Worm (Caenorhabditis elegans) whole organism, midembryonic: ENCODE results near the gene klp-20.

ENCODE experiments used
- T22C8.4 ChIP-seq: fragments of 200-800 bp; sonication (Bioruptor generic); IDR thresholded peaks from 2 replicates; pipeline ENCODE4 v1.3.6; 2022; ENCODE audit warnings: missing genetic modification characterization, missing compliant biosample characterization
- cog-1 ChIP-seq: sonication (generic microtip); optimal IDR thresholded peaks from 2 replicates; lab custom pipeline; 2016; ENCODE audit warnings: missing genetic modification characterization, missing compliant biosample characterization
- flt-1 ChIP-seq: fragments of 200-800 bp; sonication (Bioruptor generic); IDR thresholded peaks from 2 replicates; pipeline ENCODE4 v1.3.6; 2022; ENCODE audit warnings: missing genetic modification characterization, missing compliant biosample characterization
- klf-2 ChIP-seq: fragments of 200-800 bp; sonication (Bioruptor generic); conservative IDR thresholded peaks from 2 replicates; pipeline ENCODE4 v1.3.6; 2022; ENCODE audit warnings: missing genetic modification reagents, missing genetic modification characterization, missing compliant biosample characterization
- med-1 ChIP-seq: sonication (generic microtip); optimal IDR thresholded peaks from 2 replicates; lab custom pipeline; 2017; ENCODE audit warnings: missing genetic modification characterization, mild to moderate bottlenecking, missing compliant biosample characterization, antibody characterized with exemption, missing genetic modification reagents; ENCODE audit not compliant: insufficient read depth
- ref-1 ChIP-seq: fragments of 200-800 bp; sonication (Bioruptor generic); conservative IDR thresholded peaks from 2 replicates; pipeline ENCODE4 v1.3.6; 2022; ENCODE audit warnings: missing genetic modification reagents, missing genetic modification characterization, missing compliant biosample characterization
- tab-1 ChIP-seq: fragments of 200-800 bp; sonication (Bioruptor generic); IDR thresholded peaks from 2 replicates; pipeline ENCODE4 v1.3.6; 2022; ENCODE audit warnings: missing genetic modification characterization, missing compliant biosample characterization
- ztf-23 ChIP-seq: fragments of 200-800 bp; sonication (Bioruptor generic); IDR thresholded peaks from 2 replicates; pipeline ENCODE4 v1.3.6; 2022; ENCODE audit warnings: missing genetic modification reagents, missing genetic modification characterization, missing compliant biosample characterization
- ztf-29 ChIP-seq: fragments of 200-800 bp; sonication (Bioruptor generic); IDR thresholded peaks from 2 replicates; pipeline ENCODE4 v1.3.6; 2022; ENCODE audit warnings: missing genetic modification reagents, missing genetic modification characterization, missing compliant biosample characterization

Gene klp-20

DNA sequence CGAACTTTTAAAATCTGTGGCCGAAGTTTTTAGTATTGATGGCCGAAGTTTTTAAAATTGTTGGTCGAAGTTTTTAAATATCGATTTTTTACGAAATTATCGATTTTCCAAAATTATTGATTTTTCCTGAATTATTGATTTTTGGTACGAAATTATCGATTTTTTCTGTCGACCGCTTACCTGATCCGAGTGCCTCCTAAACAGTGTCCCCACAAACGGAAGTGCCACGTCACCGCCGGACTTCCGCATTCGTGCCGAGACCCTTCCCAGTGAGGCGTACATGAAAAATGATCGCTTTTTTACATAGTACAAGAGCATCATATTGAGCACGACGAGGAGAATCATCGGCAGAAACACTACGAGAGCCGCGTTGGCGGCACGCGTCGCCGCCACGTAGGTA lies 5.8 kb upstream of the klp-20 start:
- TF ChIP-seq T22C8.4 (peak; percentile 95), ztf-29 (GFP tag; lab: Robert Waterston, UW) (no peak)

- TF ChIP-seq flt-1 = no peak
- no peak for TF ChIP-seq ztf-23 (GFP tag; lab: Robert Waterston, UW)
- TF ChIP-seq cog-1 = no peak
- TF ChIP-seq klf-2 (GFP tag; lab: Robert Waterston, UW) = no peak
- TF ChIP-seq ref-1 (GFP tag; lab: Robert Waterston, UW) = no peak
- no peak for TF ChIP-seq ztf-29 (GFP tag; lab: Robert Waterston, UW)
- TF ChIP-seq med-1 = no peak
- TF ChIP-seq tab-1 (GFP tag; lab: Robert Waterston, UW) = no peak
- no peak for TF ChIP-seq T22C8.4
These were observed 2.8 kb upstream of the klp-20 start, which contains the start of gene W10C4.1 for ce11 chrIII:207023-207422. TSS of gene W10C4.1 (minus strand) at chrIII:207123.

DNA sequence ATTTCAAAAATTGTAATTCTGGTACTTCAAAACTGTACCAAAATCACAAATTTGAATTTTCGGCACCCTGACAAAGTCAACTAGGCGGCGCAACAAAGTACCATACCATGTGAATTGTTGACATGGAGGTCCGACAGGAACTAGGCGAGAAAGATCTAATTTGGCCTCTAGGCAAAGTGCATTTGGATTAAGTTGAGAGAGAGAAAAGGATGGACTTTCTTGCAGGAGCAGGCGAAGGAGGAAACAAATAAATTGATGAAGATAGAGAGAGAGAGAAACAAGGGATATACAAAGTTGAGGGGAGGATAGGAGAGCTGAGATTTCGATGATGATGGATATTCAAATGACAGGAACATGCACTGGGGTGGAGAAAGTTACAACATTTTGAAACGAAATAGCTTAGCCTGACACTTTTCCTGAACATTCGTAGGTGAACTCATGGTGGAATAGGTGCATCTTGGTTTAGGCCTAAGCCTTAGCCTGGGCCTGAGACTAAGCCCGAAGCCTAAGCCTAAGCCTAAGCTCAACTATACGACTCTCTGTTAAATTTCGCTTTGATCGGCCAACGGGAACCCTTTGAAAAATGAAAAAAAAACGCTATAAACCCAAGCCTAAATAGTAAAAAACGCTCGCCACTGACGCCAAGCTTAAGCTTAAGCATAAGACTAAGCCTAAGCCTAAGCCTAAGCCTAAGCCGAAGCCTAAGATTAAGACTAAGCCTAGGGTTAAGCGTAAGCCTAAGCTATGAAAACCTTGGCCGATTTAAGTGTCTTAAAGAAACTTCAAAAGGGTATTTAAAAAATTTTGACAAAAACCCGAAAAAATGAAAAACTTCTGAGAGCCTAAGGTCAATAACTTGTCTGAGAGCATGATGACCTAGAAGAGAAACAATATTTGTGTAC lies 748 bp upstream of the klp-20 start:
- TF ChIP-seq med-1 (no peak), T22C8.4 (no peak), klf-2 (GFP tag; lab: Robert Waterston, UW) (no peak), ztf-23 (GFP tag; lab: Robert Waterston, UW) (no peak), cog-1 (no peak), flt-1 (no peak), tab-1 (GFP tag; lab: Robert Waterston, UW) (no peak), ref-1 (GFP tag; lab: Robert Waterston, UW) (no peak), ztf-29 (GFP tag; lab: Robert Waterston, UW) (no peak)

DNA sequence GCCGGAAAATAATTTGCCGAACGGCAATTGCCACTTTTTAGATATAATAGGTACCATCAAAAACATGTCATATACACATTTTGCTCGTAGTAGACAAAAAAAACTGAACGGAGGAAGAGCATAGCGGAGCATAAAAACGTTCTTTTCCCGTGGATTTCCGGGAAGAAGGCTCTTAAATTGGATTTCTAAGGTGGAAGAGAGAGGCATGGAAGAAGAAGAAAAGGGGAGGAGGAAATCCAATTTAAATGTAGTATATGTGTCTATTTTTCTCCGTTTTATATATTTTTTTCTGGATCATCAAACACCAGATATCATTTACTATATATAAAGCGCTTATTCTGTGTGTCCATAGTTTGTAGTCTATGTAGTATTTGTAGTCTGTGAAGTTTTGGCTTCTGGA lies 1.6 kb downstream of the klp-20 start:
- TF ChIP-seq ztf-23 (GFP tag; lab: Robert Waterston, UW) (no peak), cog-1 (no peak), ref-1 (GFP tag; lab: Robert Waterston, UW) (no peak), tab-1 (GFP tag; lab: Robert Waterston, UW) (no peak), ztf-29 (GFP tag; lab: Robert Waterston, UW) (no peak), T22C8.4 (no peak), med-1 (no peak), flt-1 (no peak)

ce11 chrIII:220368-220767 lies 10.6 kb downstream of the klp-20 start:
- TF ChIP-seq flt-1 (no peak), klf-2 (GFP tag; lab: Robert Waterston, UW) (no peak), ztf-29 (GFP tag; lab: Robert Waterston, UW) (no peak), T22C8.4 (no peak), cog-1 (no peak), ztf-23 (GFP tag; lab: Robert Waterston, UW) (no peak), med-1 (no peak)

ce11 chrIII:222508-222907 lies 12.7 kb downstream of the klp-20 start:
- TF ChIP-seq tab-1 (GFP tag; lab: Robert Waterston, UW) (no peak), ref-1 (GFP tag; lab: Robert Waterston, UW) (no peak), flt-1 (no peak), med-1 (no peak), klf-2 (GFP tag; lab: Robert Waterston, UW) (no peak), cog-1 (no peak), T22C8.4 (no peak)

DNA sequence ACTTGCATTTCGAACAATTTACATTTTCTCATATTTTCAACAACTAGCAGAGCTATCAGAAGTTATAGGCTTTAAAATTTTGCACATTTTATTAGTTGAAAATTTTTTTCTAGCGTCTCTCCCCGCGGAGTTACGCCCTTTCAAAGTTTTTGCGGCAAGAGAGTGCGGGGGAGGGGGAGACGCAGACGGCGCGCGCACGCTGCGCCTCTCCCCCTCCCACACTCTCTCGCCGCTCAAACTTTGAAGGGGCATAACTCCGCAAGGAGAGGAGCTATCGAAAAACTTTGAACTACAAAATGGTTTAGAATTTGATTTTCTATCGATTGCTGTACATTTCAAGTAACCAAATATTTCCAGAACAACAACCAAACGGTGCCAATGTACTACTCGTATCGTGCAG lies 17.2 kb downstream of the klp-20 start:
- TF ChIP-seq cog-1 = no peak
- TF ChIP-seq ztf-23 (GFP tag; lab: Robert Waterston, UW) = no peak
- 0 out of 2 replicates have a peak, but pooled peaks have one; percentile 38 for TF ChIP-seq flt-1

- no peak for TF ChIP-seq flt-1
- no peak for TF ChIP-seq klf-2 (GFP tag; lab: Robert Waterston, UW)
- TF ChIP-seq tab-1 (GFP tag; lab: Robert Waterston, UW) = no peak
- no peak for TF ChIP-seq med-1
- TF ChIP-seq ref-1 (GFP tag; lab: Robert Waterston, UW) = no peak
- TF ChIP-seq ztf-29 (GFP tag; lab: Robert Waterston, UW) = no peak
- no peak for TF ChIP-seq ztf-23 (GFP tag; lab: Robert Waterston, UW)
- no peak for TF ChIP-seq cog-1
- TF ChIP-seq T22C8.4 = no peak
These were observed 20.3 kb downstream of the klp-20 start, which contains the start of gene hpo-38 for ce11 chrIII:230129-230528. TSS of gene hpo-38 (plus strand) at chrIII:230429.

DNA sequence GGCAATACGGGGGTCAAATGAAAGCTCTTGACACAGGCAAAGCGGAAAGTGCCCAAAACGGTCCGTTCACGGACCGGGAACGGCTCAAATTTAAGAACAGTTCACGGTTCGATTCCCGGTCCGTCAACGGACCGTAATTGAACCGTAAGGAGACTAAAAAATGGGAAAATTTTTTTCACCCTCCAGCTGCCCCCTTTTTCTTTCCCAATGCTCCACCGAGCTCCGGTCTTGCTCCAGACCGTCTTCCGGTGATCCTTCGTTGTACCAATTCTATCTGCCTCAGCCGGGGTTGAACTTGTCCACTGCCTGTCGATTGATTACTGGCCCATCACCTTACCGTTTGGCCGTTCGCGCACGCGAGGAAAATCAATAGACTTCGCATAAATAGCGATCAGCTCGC lies 23.1 kb downstream of the klp-20 start:
- TF ChIP-seq flt-1 = peak; percentile 27; the same call in 1 of the 2 replicates
- TF ChIP-seq tab-1 (GFP tag; lab: Robert Waterston, UW) = 0 out of 2 replicates have a peak, but pooled peaks have one; percentile 15

DNA sequence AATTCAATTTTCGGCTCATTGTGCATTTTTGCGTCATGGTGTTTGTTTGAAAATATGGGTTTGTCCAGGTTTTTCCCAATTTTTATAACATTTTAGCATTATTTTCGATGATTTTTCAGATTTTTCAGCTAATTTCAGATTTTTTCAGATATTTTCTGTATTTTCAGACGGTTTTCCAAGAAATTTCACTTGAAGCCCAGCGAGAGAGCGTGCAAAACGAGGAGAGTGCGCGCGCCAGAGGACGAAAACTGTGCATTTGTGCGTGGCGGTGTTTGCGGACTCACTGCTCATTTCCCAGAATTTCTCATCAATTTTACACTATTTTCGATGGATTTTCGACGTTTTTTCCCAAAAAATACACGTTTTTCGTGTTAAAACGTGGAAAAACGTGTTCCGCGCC lies 25.3 kb downstream of the klp-20 start:
- 0 out of 2 replicates have a peak, but pooled peaks have one; percentile 17 for TF ChIP-seq flt-1
- no peak for TF ChIP-seq med-1
- TF ChIP-seq klf-2 (GFP tag; lab: Robert Waterston, UW) = no peak
- TF ChIP-seq cog-1 = no peak
- TF ChIP-seq ztf-23 (GFP tag; lab: Robert Waterston, UW) = no peak
- no peak for TF ChIP-seq ref-1 (GFP tag; lab: Robert Waterston, UW)
- no peak for TF ChIP-seq ztf-29 (GFP tag; lab: Robert Waterston, UW)

ce11 chrIII:235544-235943 lies 25.8 kb downstream of the klp-20 start, which contains the start of gene hpo-29:
TSS of gene hpo-29 (plus strand) at chrIII:235844.
- no peak for TF ChIP-seq ztf-23 (GFP tag; lab: Robert Waterston, UW)
